Worm (Caenorhabditis elegans) whole organism, mixed stage, embryonic: ENCODE data around the gene nep-11.
"Not testable (repeated sequence)": the region's sequence is repeated elsewhere in the genome, so short reads cannot be mapped to it uniquely, and the experiment has no call there.

Source experiments
- M03D4.4 ChIP-seq: sonication (generic microtip); optimal IDR thresholded peaks from 2 replicates; lab custom pipeline; 2017; ENCODE audit warnings: mild to moderate bottlenecking, missing genetic modification characterization, missing compliant biosample characterization
- blmp-1 ChIP-seq: fragments of 150-350 bp; optimal IDR thresholded peaks from 2 replicates; lab custom pipeline; 2014; ENCODE audit warnings: missing biosample characterization, missing genetic modification characterization
- ceh-39 ChIP-seq: fragments of 150-350 bp; optimal IDR thresholded peaks from 2 replicates; lab custom pipeline; 2014; ENCODE audit warnings: missing biosample characterization, missing genetic modification characterization
- ceh-43 ChIP-seq: fragments of 200-800 bp; sonication (Bioruptor generic); optimal IDR thresholded peaks from 2 replicates; lab custom pipeline; 2018; ENCODE audit warnings: mild to moderate bottlenecking, missing genetic modification characterization, moderate library complexity, missing compliant biosample characterization
- ceh-83 ChIP-seq: fragments of 200-800 bp; sonication (Bioruptor generic); optimal IDR thresholded peaks from 2 replicates; lab custom pipeline; 2018; ENCODE audit warnings: mild to moderate bottlenecking, missing genetic modification characterization, missing compliant biosample characterization
- ces-1 ChIP-seq: fragments of 150-350 bp; optimal IDR thresholded peaks from 2 replicates; lab custom pipeline; 2014; ENCODE audit warnings: missing biosample characterization, missing genetic modification reagents, missing genetic modification characterization
- cnd-1 ChIP-seq: fragments of 200-800 bp; sonication (Bioruptor generic); optimal IDR thresholded peaks from 2 replicates; lab custom pipeline; 2018; ENCODE audit warnings: mild to moderate bottlenecking, missing genetic modification characterization, missing compliant biosample characterization
- drap-1 ChIP-seq: fragments of 200-800 bp; sonication (Bioruptor generic); optimal IDR thresholded peaks from 3 replicates; lab custom pipeline; 2018; ENCODE audit warnings: mild to moderate bottlenecking, missing genetic modification characterization, missing compliant biosample characterization
- elt-1 ChIP-seq: sonication (generic microtip); optimal IDR thresholded peaks from 2 replicates; lab custom pipeline; 2017; ENCODE audit warnings: missing genetic modification characterization, mild to moderate bottlenecking, missing compliant biosample characterization, antibody characterized with exemption, moderate library complexity, borderline replicate concordance; ENCODE audit not compliant: insufficient read depth
- elt-3 ChIP-seq: fragments of 150-350 bp; optimal IDR thresholded peaks from 2 replicates; lab custom pipeline; 2014; ENCODE audit warnings: missing biosample characterization, missing genetic modification characterization
- lin-13 ChIP-seq: fragments of 150-350 bp; optimal IDR thresholded peaks from 2 replicates; lab custom pipeline; 2014; ENCODE audit warnings: missing biosample characterization, missing genetic modification characterization
- lin-32 ChIP-seq: fragments of 200-800 bp; sonication (Bioruptor generic); optimal IDR thresholded peaks from 2 replicates; lab custom pipeline; 2018; ENCODE audit warnings: mild to moderate bottlenecking, missing genetic modification characterization, missing compliant biosample characterization
- lsy-2 ChIP-seq: fragments of 150-350 bp; optimal IDR thresholded peaks from 2 replicates; lab custom pipeline; 2014; ENCODE audit warnings: missing biosample characterization, missing genetic modification characterization
- mab-5 ChIP-seq: fragments of 150-350 bp; optimal IDR thresholded peaks from 2 replicates; lab custom pipeline; 2014; ENCODE audit warnings: missing biosample characterization, missing genetic modification characterization
- mep-1 ChIP-seq: fragments of 150-350 bp; optimal IDR thresholded peaks from 2 replicates; lab custom pipeline; 2017; ENCODE audit warnings: missing biosample characterization, missing genetic modification reagents, missing genetic modification characterization, inconsistent platforms
- mls-2 ChIP-seq: sonication (generic microtip); optimal IDR thresholded peaks from 2 replicates; lab custom pipeline; 2016; ENCODE audit warnings: mild to moderate bottlenecking, missing genetic modification characterization, moderate library complexity, missing compliant biosample characterization
- nhr-12 ChIP-seq: fragments of 150-350 bp; optimal IDR thresholded peaks from 2 replicates; lab custom pipeline; 2014; ENCODE audit warnings: missing biosample characterization, missing genetic modification characterization
- nhr-2 ChIP-seq: fragments of 150-350 bp; optimal IDR thresholded peaks from 2 replicates; lab custom pipeline; 2014; ENCODE audit warnings: missing biosample characterization, missing genetic modification characterization
- nhr-28 ChIP-seq: fragments of 150-350 bp; optimal IDR thresholded peaks from 2 replicates; lab custom pipeline; 2014; ENCODE audit warnings: missing biosample characterization, missing genetic modification characterization
- nhr-76 ChIP-seq: sonication (generic microtip); optimal IDR thresholded peaks from 2 replicates; lab custom pipeline; 2017; ENCODE audit warnings: missing biosample characterization, missing genetic modification characterization
- pha-4 ChIP-seq: fragments of 150-350 bp; optimal IDR thresholded peaks from 2 replicates; lab custom pipeline; 2018; ENCODE audit warnings: missing biosample characterization, missing genetic modification reagents, missing genetic modification characterization
- sem-2 ChIP-seq: fragments of 200-800 bp; sonication (Bioruptor generic); optimal IDR thresholded peaks from 2 replicates; lab custom pipeline; 2018; ENCODE audit warnings: mild to moderate bottlenecking, missing genetic modification characterization, missing compliant biosample characterization
- snpc-4 ChIP-seq: fragments of 150-350 bp; optimal IDR thresholded peaks from 2 replicates; lab custom pipeline; 2014; ENCODE audit warnings: missing biosample characterization, missing genetic modification characterization
- sptf-1 ChIP-seq: sonication (generic microtip); optimal IDR thresholded peaks from 2 replicates; lab custom pipeline; 2017; ENCODE audit warnings: mild to moderate bottlenecking, missing genetic modification characterization, moderate library complexity, missing compliant biosample characterization
- tbx-8 ChIP-seq: fragments of 200-800 bp; sonication (Bioruptor generic); optimal IDR thresholded peaks from 2 replicates; lab custom pipeline; 2018; ENCODE audit warnings: mild to moderate bottlenecking, missing genetic modification characterization, moderate library complexity, missing compliant biosample characterization
- unc-120 ChIP-seq: sonication (generic microtip); optimal IDR thresholded peaks from 2 replicates; lab custom pipeline; 2017; ENCODE audit warnings: missing genetic modification characterization, missing compliant biosample characterization; ENCODE audit not compliant: poor library complexity, severe bottlenecking
- unc-39 ChIP-seq: fragments of 150-350 bp; optimal IDR thresholded peaks from 2 replicates; lab custom pipeline; 2014; ENCODE audit warnings: missing biosample characterization, missing genetic modification characterization
- unc-62 ChIP-seq: fragments of 150-350 bp; optimal IDR thresholded peaks from 2 replicates; lab custom pipeline; 2014; ENCODE audit warnings: missing biosample characterization, missing genetic modification reagents, missing genetic modification characterization
- zip-8 ChIP-seq: fragments of 150-350 bp; optimal IDR thresholded peaks from 2 replicates; lab custom pipeline; 2014; ENCODE audit warnings: missing biosample characterization, missing genetic modification characterization
- ztf-11 ChIP-seq: fragments of 150-350 bp; optimal IDR thresholded peaks from 2 replicates; lab custom pipeline; 2014; ENCODE audit warnings: missing biosample characterization, missing genetic modification characterization

Gene nep-11

ce11 chrII:3449514-3449913 is 24.2 kb upstream of the nep-11 start, which contains the start of gene C16C8.14:
Gene C16C8.14 (plus strand): TSS chrII:3449814.
- not testable (repeated sequence) for TF ChIP-seq nhr-2 (tag; lab: Kevin White, UChicago); ztf-11; unc-39 (tag; lab: Kevin White, UChicago)

ce11 chrII:3448776-3449280 is 23.5 kb upstream of the nep-11 start, which contains the start of gene C16C8.25:
Gene C16C8.25 (plus strand): TSS chrII:3449230.
- no peak for TF ChIP-seq ceh-39
- TF ChIP-seq, all 35 proteins: peak for 0

DNA sequence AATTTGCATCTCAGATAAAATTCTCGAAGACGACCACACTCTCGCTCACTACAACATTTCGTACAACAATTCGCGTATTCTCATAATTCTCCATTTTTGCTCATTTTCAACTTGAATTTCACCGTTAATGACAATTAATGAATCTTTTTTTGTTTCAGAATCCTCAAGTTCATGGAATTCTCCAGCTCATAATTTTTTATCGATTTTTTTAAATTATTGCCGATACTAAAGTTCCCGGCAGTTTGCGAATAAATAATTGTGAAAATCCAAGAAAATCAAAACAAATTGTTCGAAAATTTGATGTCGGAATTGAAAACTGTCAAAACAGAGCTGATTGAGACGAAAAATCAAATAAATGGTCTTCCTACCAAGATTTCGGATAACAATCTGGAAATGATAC is 22.6 kb upstream of the nep-11 start, which contains the start of gene C16C8.21:
Gene C16C8.21 (plus strand): TSS at position 301 of the 400 bp plus-strand sequence.
- TF ChIP-seq unc-39 (tag; lab: Kevin White, UChicago) (no peak), sptf-1 (tag; lab: Kevin White, UChicago) (no peak), elt-1 (tag; lab: Kevin White, UChicago) (no peak), lsy-2 (tag; lab: Kevin White, UChicago) (no peak)

DNA sequence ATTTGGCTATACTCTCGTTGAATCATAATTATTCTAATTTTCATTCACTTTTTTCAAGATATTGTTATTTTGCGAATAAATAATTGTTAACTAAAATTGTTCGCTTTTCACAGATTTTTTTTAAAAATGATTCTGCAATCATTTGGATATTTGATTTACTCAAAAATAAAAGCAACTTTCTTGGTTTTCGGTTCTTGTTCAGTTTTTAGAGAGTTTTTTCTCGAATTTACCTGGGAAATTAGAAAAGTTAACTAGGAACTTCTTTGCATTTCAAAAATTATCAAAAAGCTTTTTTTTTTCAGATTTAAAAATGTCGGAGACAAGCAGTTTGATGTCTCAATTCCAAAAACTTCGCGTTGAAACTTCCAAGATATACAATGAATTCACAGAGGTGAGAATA is 21.3 kb upstream of the nep-11 start, which contains the start of the genes C16C8.20 and gldi-6:
Gene C16C8.20 (plus strand): TSS at position 301 of the 400 bp plus-strand sequence.
Gene gldi-6 (plus strand): TSS at position 301 of the 400 bp plus-strand sequence.
- no peak for TF ChIP-seq nhr-28 (tag; lab: Kevin White, UChicago)
- no peak for TF ChIP-seq blmp-1 (tag; lab: Kevin White, UChicago)

- TF ChIP-seq ceh-39, result no peak
- TF ChIP-seq elt-3 (tag; lab: Kevin White, UChicago), result no peak
- no peak for TF ChIP-seq mls-2 (tag; lab: Kevin White, UChicago)
- no peak for TF ChIP-seq mep-1 (tag; lab: Kevin White, UChicago)
- TF ChIP-seq zip-8 (tag; lab: Kevin White, UChicago), result no peak
- TF ChIP-seq sptf-1 (tag; lab: Kevin White, UChicago), result no peak
- no peak for TF ChIP-seq lin-32 (GFP tag; lab: Kevin White, UChicago)
- no peak for TF ChIP-seq unc-120
- no peak for TF ChIP-seq lsy-2 (tag; lab: Kevin White, UChicago)
- no peak for TF ChIP-seq unc-39 (tag; lab: Kevin White, UChicago)
- TF ChIP-seq drap-1 (GFP tag; lab: Kevin White, UChicago), result no peak
- TF ChIP-seq nhr-12 (tag; lab: Kevin White, UChicago), result no peak
- TF ChIP-seq unc-62 (GFP tag; lab: Kevin White, UChicago), result no peak
- no peak for TF ChIP-seq cnd-1 (tag; lab: Kevin White, UChicago)
- TF ChIP-seq mab-5 (tag; lab: Kevin White, UChicago), result no peak
Measured at ce11 chrII:3445285-3445806, 20.0 kb upstream of the nep-11 start, which contains the start of the genes C16C8.5 and C16C8.16. Gene C16C8.5 (minus strand): TSS chrII:3445385. Gene C16C8.16 (plus strand): TSS chrII:3445756.

DNA sequence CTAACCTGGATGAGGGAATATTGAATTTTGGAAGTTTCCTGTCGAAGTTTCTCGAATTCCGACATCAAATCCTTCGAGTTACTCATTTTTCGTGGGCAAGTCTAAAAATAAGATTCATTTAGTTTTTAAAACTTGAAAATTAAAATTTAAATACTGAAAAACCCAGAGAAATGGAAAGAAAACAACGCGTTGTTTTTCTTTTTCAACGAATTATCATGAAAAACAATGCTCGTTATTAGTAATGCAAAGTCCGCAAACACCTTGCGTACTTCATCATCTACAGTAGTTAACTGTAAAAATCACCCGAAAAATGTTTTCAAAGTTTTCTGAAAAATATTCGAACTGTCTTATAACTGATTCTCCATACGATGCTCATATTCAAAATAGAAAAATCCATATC is 18.9 kb upstream of the nep-11 start, which contains the start of gene C16C8.4:
Gene C16C8.4 (minus strand): TSS at position 101 of the 400 bp plus-strand sequence.
- TF ChIP-seq lin-13 (tag; lab: Kevin White, UChicago) (no peak), M03D4.4 (no peak), nhr-76 (tag; lab: Kevin White, UChicago) (no peak), tbx-8 (GFP tag; lab: Kevin White, UChicago) (no peak), ztf-11 (no peak), ceh-39 (no peak), pha-4 (no peak), mls-2 (tag; lab: Kevin White, UChicago) (no peak), sptf-1 (tag; lab: Kevin White, UChicago) (no peak), cnd-1 (tag; lab: Kevin White, UChicago) (no peak), nhr-2 (tag; lab: Kevin White, UChicago) (no peak), ceh-43 (GFP tag; lab: Kevin White, UChicago) (no peak)

DNA sequence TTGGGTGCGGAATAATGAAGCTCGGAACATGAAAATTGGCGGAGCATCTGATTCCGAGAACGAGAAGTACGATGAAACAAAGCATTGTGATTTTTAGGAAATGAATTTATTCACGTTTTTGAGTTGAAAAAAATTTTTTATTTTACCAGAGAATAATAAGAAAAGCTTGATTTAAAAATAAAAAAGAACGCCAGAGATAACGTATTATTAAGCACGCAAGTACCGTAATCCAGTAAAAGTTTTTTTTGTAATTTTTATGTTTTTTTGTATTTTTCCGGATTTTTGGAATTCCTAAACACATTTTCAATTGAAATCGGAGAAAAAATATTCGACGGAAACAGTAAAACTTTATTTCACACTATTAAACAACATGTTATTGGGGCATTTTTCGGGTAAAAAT is 17.8 kb upstream of the nep-11 start, which contains the start of gene C16C8.22:
Gene C16C8.22 (minus strand): TSS at position 101 of the 400 bp plus-strand sequence.
- TF ChIP-seq elt-3 (tag; lab: Kevin White, UChicago), result no peak
- TF ChIP-seq cnd-1 (tag; lab: Kevin White, UChicago), result no peak
- TF ChIP-seq tbx-8 (GFP tag; lab: Kevin White, UChicago), result no peak
- no peak for TF ChIP-seq snpc-4 (tag; lab: Kevin White, UChicago)
- no peak for TF ChIP-seq nhr-2 (tag; lab: Kevin White, UChicago)
- no peak for TF ChIP-seq drap-1 (GFP tag; lab: Kevin White, UChicago)
- TF ChIP-seq sptf-1 (tag; lab: Kevin White, UChicago), result no peak
- TF ChIP-seq lsy-2 (tag; lab: Kevin White, UChicago), result no peak
- no peak for TF ChIP-seq ceh-83 (GFP tag; lab: Kevin White, UChicago)
- no peak for TF ChIP-seq sem-2 (GFP tag; lab: Kevin White, UChicago)
- no peak for TF ChIP-seq nhr-12 (tag; lab: Kevin White, UChicago)
- no peak for TF ChIP-seq blmp-1 (tag; lab: Kevin White, UChicago)
- TF ChIP-seq ces-1 (GFP tag; lab: Kevin White, UChicago), result no peak
- TF ChIP-seq M03D4.4, result no peak
- TF ChIP-seq mep-1 (tag; lab: Kevin White, UChicago), result no peak
- TF ChIP-seq elt-1 (tag; lab: Kevin White, UChicago), result no peak
- no peak for TF ChIP-seq mab-5 (tag; lab: Kevin White, UChicago)
- TF ChIP-seq nhr-76 (tag; lab: Kevin White, UChicago), result no peak
- TF ChIP-seq unc-120, result no peak
